Fruit fly (Drosophila melanogaster) S2 (cell line): ENCODE results near the gene CG10907.

Experiments
- CG8478 ChIP-seq: fragments of >200 bp; optimal IDR thresholded peaks from 2 replicates; lab custom pipeline; 2018
- CTCF ChIP-seq, 2 experiments: fragments of >200 bp; optimal IDR thresholded peaks; 2 replicates each; lab custom pipeline; 2018

- TF ChIP-seq CG8478 (lab: Kevin White, UChicago) (no peak), CTCF (optimal IDR thresholded peaks at IDR 0.05; lab: Kevin White, UChicago) (no peak)
These were observed 20.7 kb upstream of the CG10907 start for dm6 chr3L:11772608-11773017.
